Fruit fly (Drosophila melanogaster) whole organism, embryonic: Measurements from ENCODE around the gene Mis12.

Experiments used
- Awh ChIP-seq: fragments of 200-800 bp; sonication (Bioruptor generic); IDR thresholded peaks from 2 replicates; pipeline ENCODE4, ENCODE4 v1.3.6; 2022; ENCODE audit warnings: missing biosample characterization, missing genetic modification characterization
- BtbVII ChIP-seq: fragments of 200-800 bp; sonication (Bioruptor generic); optimal IDR thresholded peaks from 3 replicates; lab custom pipeline; 2017; ENCODE audit warnings: missing biosample characterization, mild to moderate bottlenecking, missing genetic modification characterization
- CG1024 ChIP-seq: fragments of 200-800 bp; sonication (Bioruptor generic); IDR thresholded peaks from 2 replicates; pipeline ENCODE4 v1.3.6; 2022; ENCODE audit warnings: missing biosample characterization, missing genetic modification characterization
- CG10462 ChIP-seq: fragments of 200-800 bp; sonication (Bioruptor generic); optimal IDR thresholded peaks from 2 replicates; lab custom pipeline; 2016; ENCODE audit warnings: missing biosample characterization, missing genetic modification characterization
- CG11247 ChIP-seq: fragments of 200-800 bp; sonication (Bioruptor generic); IDR thresholded peaks from 2 replicates; pipeline ENCODE4 v1.3.6; 2022; ENCODE audit warnings: missing biosample characterization, missing genetic modification characterization
- CG11456 ChIP-seq: fragments of 200-800 bp; sonication (Bioruptor generic); IDR thresholded peaks from 3 replicates; pipeline ENCODE4 v1.3.6; 2022; ENCODE audit warnings: missing biosample characterization, missing genetic modification characterization
- CG12659 ChIP-seq: fragments of 200-800 bp; sonication (Bioruptor generic); optimal IDR thresholded peaks from 3 replicates; lab custom pipeline; 2017; ENCODE audit warnings: mild to moderate bottlenecking, missing biosample characterization, missing genetic modification reagents, missing genetic modification characterization
- CG12769 ChIP-seq: fragments of 200-800 bp; sonication (Bioruptor generic); optimal IDR thresholded peaks from 2 replicates; lab custom pipeline; 2019; ENCODE audit warnings: missing biosample characterization, mild to moderate bottlenecking, missing genetic modification characterization, moderate library complexity
- CG13287 ChIP-seq: fragments of 200-800 bp; sonication (Bioruptor generic); IDR thresholded peaks from 2 replicates; pipeline ENCODE4 v1.3.6; 2022; ENCODE audit warnings: missing biosample characterization, missing genetic modification characterization; ENCODE audit not compliant: partially characterized antibody
- CG13424 ChIP-seq: fragments of 200-800 bp; sonication (Bioruptor generic); optimal IDR thresholded peaks from 2 replicates; lab custom pipeline; 2019; ENCODE audit warnings: missing biosample characterization, mild to moderate bottlenecking, missing genetic modification characterization, moderate library complexity
- CG15479 ChIP-seq: fragments of 200-800 bp; sonication (Bioruptor generic); optimal IDR thresholded peaks from 3 replicates; lab custom pipeline; 2019; ENCODE audit warnings: missing biosample characterization, mild to moderate bottlenecking, missing genetic modification characterization, moderate library complexity
- CG15601 ChIP-seq: fragments of 200-800 bp; sonication (Bioruptor generic); optimal IDR thresholded peaks from 3 replicates; lab custom pipeline; 2019; ENCODE audit warnings: missing biosample characterization, mild to moderate bottlenecking, missing genetic modification characterization, moderate library complexity
- CG1647 ChIP-seq: fragments of 200-800 bp; sonication (Bioruptor generic); optimal IDR thresholded peaks from 3 replicates; lab custom pipeline; 2016; ENCODE audit warnings: missing biosample characterization, missing genetic modification characterization
- CG18011 ChIP-seq: fragments of 200-800 bp; sonication (Bioruptor generic); optimal IDR thresholded peaks from 2 replicates; lab custom pipeline; 2017; ENCODE audit warnings: missing biosample characterization, missing genetic modification characterization, mild to moderate bottlenecking, moderate library complexity, missing genotype
- CG18764 ChIP-seq: fragments of 200-800 bp; sonication (Bioruptor generic); optimal IDR thresholded peaks from 3 replicates; lab custom pipeline; 2016; ENCODE audit warnings: missing biosample characterization, missing genetic modification characterization
- CG2199 ChIP-seq: fragments of 200-800 bp; sonication (Bioruptor generic); IDR thresholded peaks from 3 replicates; pipeline ENCODE4 v1.3.6; 2022; ENCODE audit warnings: missing biosample characterization, missing genetic modification characterization
- CG32772 ChIP-seq: fragments of 200-800 bp; sonication (Bioruptor generic); IDR thresholded peaks from 2 replicates; pipeline ENCODE4 v1.3.6; 2022; ENCODE audit warnings: missing biosample characterization, missing genetic modification characterization
- CG33557 ChIP-seq: fragments of 200-800 bp; sonication (Bioruptor generic); optimal IDR thresholded peaks from 2 replicates; lab custom pipeline; 2019; ENCODE audit warnings: missing biosample characterization, mild to moderate bottlenecking, missing genetic modification characterization, moderate library complexity
- CG34376 ChIP-seq: fragments of 200-800 bp; sonication (Bioruptor generic); optimal IDR thresholded peaks from 2 replicates; lab custom pipeline; 2018; ENCODE audit warnings: missing biosample characterization, mild to moderate bottlenecking, missing genetic modification characterization
- CG5180 ChIP-seq: fragments of 200-800 bp; sonication (Bioruptor generic); optimal IDR thresholded peaks from 3 replicates; lab custom pipeline; 2017; ENCODE audit warnings: missing biosample characterization, missing genetic modification characterization, mild to moderate bottlenecking, moderate library complexity, missing genetic modification reagents
- CG7271 ChIP-seq: fragments of 200-800 bp; sonication (Bioruptor generic); optimal IDR thresholded peaks from 2 replicates; lab custom pipeline; 2018; ENCODE audit warnings: missing biosample characterization, mild to moderate bottlenecking, missing genetic modification characterization, moderate library complexity
- CG9437 ChIP-seq: fragments of 200-800 bp; sonication (Bioruptor generic); optimal IDR thresholded peaks from 2 replicates; lab custom pipeline; 2018; ENCODE audit warnings: missing biosample characterization, mild to moderate bottlenecking, missing genetic modification characterization
- CkIIα-i1 ChIP-seq: fragments of 200-800 bp; sonication (Bioruptor generic); IDR thresholded peaks from 2 replicates; pipeline ENCODE4 v1.3.6; 2022; ENCODE audit warnings: missing biosample characterization, missing genetic modification characterization
- Dfd ChIP-seq, 2 experiments: fragments of >200 bp; optimal IDR thresholded peaks; 2 replicates each; lab custom pipeline; 2017; ENCODE audit warnings: missing biosample characterization in 2 of 2, missing genetic modification characterization in 2 of 2
- Drgx ChIP-seq: fragments of 200-800 bp; sonication (Bioruptor generic); IDR thresholded peaks from 2 replicates; pipeline ENCODE4 v1.3.6; 2022; ENCODE audit warnings: missing biosample characterization, missing genetic modification characterization
- Kr ChIP-seq: fragments of 200-800 bp; sonication (Bioruptor generic); optimal IDR thresholded peaks from 2 replicates; lab custom pipeline; 2017; ENCODE audit warnings: missing biosample characterization, mild to moderate bottlenecking, missing genetic modification characterization
- Lhr ChIP-seq: fragments of 200-800 bp; sonication (Bioruptor generic); optimal IDR thresholded peaks from 3 replicates; lab custom pipeline; 2017; ENCODE audit warnings: mild to moderate bottlenecking, missing biosample characterization, missing genetic modification reagents, missing genetic modification characterization
- Lim3 ChIP-seq: fragments of 200-800 bp; sonication (Bioruptor generic); IDR thresholded peaks from 2 replicates; pipeline ENCODE4 v1.3.6; 2022; ENCODE audit warnings: missing biosample characterization, missing genetic modification characterization
- MBD-R2 ChIP-seq: fragments of 200-800 bp; sonication (Bioruptor generic); IDR thresholded peaks from 2 replicates; pipeline ENCODE4 v1.3.6; 2022; ENCODE audit warnings: missing biosample characterization, missing genetic modification characterization
- Neu2 ChIP-seq: fragments of 200-800 bp; sonication (Bioruptor generic); optimal IDR thresholded peaks from 3 replicates; lab custom pipeline; 2016; ENCODE audit warnings: missing biosample characterization, missing genetic modification characterization, borderline replicate concordance
- Nf-YC ChIP-seq: fragments of 200-800 bp; optimal IDR thresholded peaks from 3 replicates; lab custom pipeline; 2019; ENCODE audit warnings: missing biosample characterization, mild to moderate bottlenecking, missing genetic modification characterization, moderate library complexity
- Poxn ChIP-seq: fragments of 200-800 bp; sonication (Bioruptor generic); IDR thresholded peaks from 2 replicates; pipeline ENCODE4 v1.3.6; 2022; ENCODE audit warnings: missing biosample characterization, missing genetic modification characterization
- Xrp1 ChIP-seq: fragments of 200-800 bp; sonication (Bioruptor generic); IDR thresholded peaks from 2 replicates; pipeline ENCODE4 v1.3.6; 2022; ENCODE audit warnings: missing biosample characterization, missing genetic modification characterization
- abd-A ChIP-seq: fragments of 200-800 bp; sonication (Bioruptor generic); optimal IDR thresholded peaks from 3 replicates; lab custom pipeline; 2019; ENCODE audit warnings: missing biosample characterization, mild to moderate bottlenecking, missing genetic modification characterization, moderate library complexity
- az2 ChIP-seq: fragments of 200-800 bp; sonication (Bioruptor generic); optimal IDR thresholded peaks from 3 replicates; lab custom pipeline; 2016; ENCODE audit warnings: missing biosample characterization, missing genetic modification characterization
- cas ChIP-seq: fragments of 200-800 bp; sonication (Bioruptor generic); IDR thresholded peaks from 2 replicates; pipeline ENCODE4 v1.3.6; 2022; ENCODE audit warnings: missing biosample characterization, missing genetic modification characterization
- cg ChIP-seq: fragments of 200-800 bp; sonication (Bioruptor generic); optimal IDR thresholded peaks from 3 replicates; lab custom pipeline; 2019; ENCODE audit warnings: missing biosample characterization, mild to moderate bottlenecking, missing genetic modification characterization, moderate library complexity
- chinmo ChIP-seq: fragments of 200-800 bp; sonication (Bioruptor generic); IDR thresholded peaks from 4 replicates; pipeline ENCODE4 v1.3.6; 2022; ENCODE audit warnings: missing biosample characterization, missing genetic modification characterization; ENCODE audit not compliant: partially characterized antibody
- da ChIP-seq: fragments of 200-800 bp; sonication (Bioruptor generic); optimal IDR thresholded peaks from 2 replicates; lab custom pipeline; 2016; ENCODE audit warnings: missing biosample characterization, missing genetic modification characterization
- dpn ChIP-seq, 2 experiments: fragments of 200-800 bp; sonication (Bioruptor generic); optimal IDR thresholded peaks; 3 replicates each; lab custom pipeline; 2016; ENCODE audit warnings: missing biosample characterization in 2 of 2, missing genetic modification characterization in 2 of 2
- emc ChIP-seq: fragments of 200-800 bp; sonication (Bioruptor generic); optimal IDR thresholded peaks from 2 replicates; lab custom pipeline; 2016; ENCODE audit warnings: missing biosample characterization, missing genetic modification characterization
- eve ChIP-seq, 2 experiments: fragments of >200 bp; optimal IDR thresholded peaks; 2 replicates each; lab custom pipeline; 2017; ENCODE audit warnings: missing biosample characterization in 2 of 2, missing genetic modification characterization in 2 of 2
- fd96Cb ChIP-seq: fragments of 200-800 bp; sonication (Bioruptor generic); optimal IDR thresholded peaks from 2 replicates; lab custom pipeline; 2018; ENCODE audit warnings: missing biosample characterization, mild to moderate bottlenecking, missing genetic modification characterization, moderate library complexity
- pho ChIP-seq: fragments of 200-800 bp; sonication (Bioruptor generic); optimal IDR thresholded peaks from 2 replicates; lab custom pipeline; 2016; ENCODE audit warnings: missing biosample characterization, missing genetic modification characterization
- pum ChIP-seq: fragments of 200-800 bp; sonication (Bioruptor generic); optimal IDR thresholded peaks from 2 replicates; lab custom pipeline; 2016; ENCODE audit warnings: missing biosample characterization, missing genetic modification characterization
- run ChIP-seq: fragments of 200-800 bp; sonication (Bioruptor generic); optimal IDR thresholded peaks from 3 replicates; lab custom pipeline; 2018; ENCODE audit warnings: missing biosample characterization, mild to moderate bottlenecking, missing genetic modification characterization
- shn ChIP-seq: fragments of 200-800 bp; sonication (Bioruptor generic); optimal IDR thresholded peaks from 3 replicates; lab custom pipeline; 2016; ENCODE audit warnings: missing biosample characterization, missing genetic modification characterization
- vvl ChIP-seq: fragments of 200-800 bp; sonication (Bioruptor generic); IDR thresholded peaks from 2 replicates; pipeline ENCODE4 v1.3.6; 2022; ENCODE audit warnings: missing biosample characterization, missing genetic modification characterization
- zen2 ChIP-seq: fragments of 200-800 bp; sonication (Bioruptor generic); IDR thresholded peaks from 3 replicates; pipeline ENCODE4 v1.3.6; 2022; ENCODE audit warnings: missing biosample characterization, missing genetic modification characterization; ENCODE audit not compliant: partially characterized antibody

Gene Mis12

dm6 chr3L:6988942-6989569 lies 20.2 kb upstream of the Mis12 start (continued):
- TF ChIP-seq Nf-YC (tag; lab: Kevin White, UChicago) (peak; percentile 97), CkIIα-i1 (GFP tag; lab: Robert Waterston, UW) (no peak), CG2199 (0 out of 3 replicates have a peak, but pooled peaks have one; percentile 11), Kr (peak; percentile 9), CG13424 (tag; lab: Kevin White, UChicago) (peak; percentile 94), CG1647 (GFP tag; lab: Kevin White, UChicago) (no peak), CG12659 (GFP tag; lab: Kevin White, UChicago) (peak; percentile 96), Poxn (GFP tag; lab: Robert Waterston, UW) (peak; percentile 63), CG18764 (GFP tag; lab: Kevin White, UChicago) (peak; percentile 82), BtbVII (GFP tag; lab: Kevin White, UChicago) (peak; percentile 94), Neu2 (no peak), CG1024 (peak; percentile 37), CG15479 (peak; percentile 9), fd96Cb (tag; lab: Kevin White, UChicago) (peak; percentile 92), az2 (GFP tag; lab: Kevin White, UChicago) (peak; percentile 89), Dfd (GFP tag; optimal IDR thresholded peaks at IDR 0.05; lab: Kevin White, UChicago) (peak in 1 of 2 experiments; percentile 35), chinmo (no peak), CG11247 (GFP tag; lab: Robert Waterston, UW) (peak; percentile 68), dpn (GFP tag; optimal IDR thresholded peaks at IDR 0.05; lab: Kevin White, UChicago) (peak; percentile 77), CG13287 (no peak; the same call in 1 of the 2 replicates), CG34376 (GFP tag; lab: Kevin White, UChicago) (peak; percentile 88), zen2 (GFP tag; lab: Robert Waterston, UW) (0 out of 3 replicates have a peak, but pooled peaks have one; percentile 13), CG32772 (peak; percentile 79), Awh (GFP tag; lab: Robert Waterston, UW) (peak; percentile 46; the same call in 1 of the 2 replicates), CG12769 (peak; percentile 33), Drgx (GFP tag; lab: Robert Waterston, UW) (peak; percentile 70), run (peak; percentile 68), CG18011 (GFP tag; lab: Kevin White, UChicago) (peak; percentile 60), MBD-R2 (GFP tag; lab: Robert Waterston, UW) (peak; percentile 53; the same call in 1 of the 2 replicates), pum (GFP tag; lab: Kevin White, UChicago) (peak; percentile 73), Xrp1 (peak; percentile 82), da (GFP tag; lab: Kevin White, UChicago) (peak; percentile 36), CG33557 (GFP tag; lab: Kevin White, UChicago) (peak; percentile 87), CG15601 (tag; lab: Kevin White, UChicago) (peak; percentile 86), CG7271 (no peak), CG11456 (GFP tag; lab: Robert Waterston, UW) (peak; percentile 78), Lim3 (GFP tag; lab: Robert Waterston, UW) (no peak; the same call in 1 of the 2 replicates), CG5180 (GFP tag; lab: Kevin White, UChicago) (peak; percentile 88), emc (peak; percentile 79), eve (GFP tag; optimal IDR thresholded peaks at IDR 0.05; lab: Kevin White, UChicago) (peak in 1 of 2 experiments; percentile 90), CG10462 (GFP tag; lab: Kevin White, UChicago) (peak; percentile 68), Lhr (GFP tag; lab: Kevin White, UChicago) (peak; percentile 58), cas (no peak), cg (GFP tag; lab: Kevin White, UChicago) (no peak), shn (GFP tag; lab: Kevin White, UChicago) (peak; percentile 15), vvl (GFP tag; lab: Robert Waterston, UW) (peak; percentile 87), pho (GFP tag; lab: Kevin White, UChicago) (peak; percentile 45), abd-A (tag; lab: Kevin White, UChicago) (peak; percentile 20), CG9437 (GFP tag; lab: Kevin White, UChicago) (peak; percentile 92)
